Worm (Caenorhabditis elegans): ENCODE measurements around the gene acl-8.

- no peak for TF ChIP-seq attf-4 (tag; optimal IDR thresholded peaks at IDR 0.05)
- no peak for TF ChIP-seq aha-1 (tag)
- TF ChIP-seq dpl-1 (GFP tag; optimal IDR thresholded peaks at IDR 0.05), result no peak
- no peak for TF ChIP-seq unc-62 (GFP tag; optimal IDR thresholded peaks at IDR 0.05 in 1 of 2)
- no peak for TF ChIP-seq unc-62 (tag; optimal IDR thresholded peaks at IDR 0.05)
- TF ChIP-seq nhr-111 (GFP tag; optimal IDR thresholded peaks at IDR 0.05), result no peak
- TF ChIP-seq snpc-4 (tag; optimal IDR thresholded peaks at IDR 0.05), result no peak
- TF ChIP-seq unc-130 (GFP tag; optimal IDR thresholded peaks at IDR 0.05), result no peak
- peak; percentile 97 for TF ChIP-seq pqm-1 (tag; optimal IDR thresholded peaks at IDR 0.05)
- no peak for TF ChIP-seq nhr-25 (tag; optimal IDR thresholded peaks at IDR 0.05; ENCODE audit: borderline replicate concordance, insufficient read depth)
- TF ChIP-seq ceh-28 (tag; optimal IDR thresholded peaks at IDR 0.05), result no peak
- TF ChIP-seq nhr-11 (tag; optimal IDR thresholded peaks at IDR 0.05), result no peak
- no peak for TF ChIP-seq zag-1 (tag; optimal IDR thresholded peaks at IDR 0.05)
Measured at ce11 chrV:6413057-6413456, 37.6 kb upstream of the acl-8 start.
